Fruit fly (Drosophila melanogaster) Kc167 (cell line): Measurements from ENCODE around the gene Invadolysin.

Source experiments
- Myc ChIP-seq: fragments of >200 bp; optimal IDR thresholded peaks from 2 replicates; lab custom pipeline; 2017; ENCODE audit warnings: missing external identifiers
- Sin3A ChIP-seq: fragments of >200 bp; optimal IDR thresholded peaks from 2 replicates; lab custom pipeline; 2018; ENCODE audit warnings: missing external identifiers
- h ChIP-seq: fragments of >200 bp; optimal IDR thresholded peaks from 3 replicates; lab custom pipeline; 2018; ENCODE audit warnings: missing external identifiers
- insv ChIP-seq: fragments of >200 bp; optimal IDR thresholded peaks from 3 replicates; lab custom pipeline; 2018; ENCODE audit warnings: missing external identifiers
- psq ChIP-seq: fragments of >200 bp; optimal IDR thresholded peaks from 2 replicates; lab custom pipeline; 2017; ENCODE audit warnings: missing external identifiers
- ttk ChIP-seq: sonication (Bioruptor generic); optimal IDR thresholded peaks from 2 replicates; lab custom pipeline; 2017; ENCODE audit warnings: missing external identifiers

DNA sequence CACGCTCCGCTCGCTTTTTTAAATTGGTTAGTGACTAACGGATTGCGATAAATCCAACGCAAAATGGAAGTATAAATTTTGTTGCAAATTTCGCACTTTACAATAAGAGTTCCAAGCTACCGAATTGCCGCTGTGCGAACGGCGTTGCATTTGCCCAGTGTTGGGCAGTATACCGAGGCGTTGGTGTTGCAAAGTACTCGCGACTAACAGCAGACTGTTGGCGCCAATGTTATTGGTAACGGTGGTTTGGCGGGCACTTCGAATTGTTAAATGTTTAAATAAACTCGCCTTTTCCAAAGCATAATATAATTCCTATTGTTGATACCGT, 10.2 kb upstream of the Invadolysin start:
- TF ChIP-seq psq = peak; percentile 23
- no peak for TF ChIP-seq h (lab: Kevin White, UChicago)
- TF ChIP-seq Myc = no peak
- TF ChIP-seq ttk = no peak
- no peak for TF ChIP-seq insv (lab: Kevin White, UChicago)
- TF ChIP-seq Sin3A (lab: Kevin White, UChicago) = no peak
